Worm (Caenorhabditis elegans): ENCODE measurements around the gene nrx-1.

Gene nrx-1

DNA sequence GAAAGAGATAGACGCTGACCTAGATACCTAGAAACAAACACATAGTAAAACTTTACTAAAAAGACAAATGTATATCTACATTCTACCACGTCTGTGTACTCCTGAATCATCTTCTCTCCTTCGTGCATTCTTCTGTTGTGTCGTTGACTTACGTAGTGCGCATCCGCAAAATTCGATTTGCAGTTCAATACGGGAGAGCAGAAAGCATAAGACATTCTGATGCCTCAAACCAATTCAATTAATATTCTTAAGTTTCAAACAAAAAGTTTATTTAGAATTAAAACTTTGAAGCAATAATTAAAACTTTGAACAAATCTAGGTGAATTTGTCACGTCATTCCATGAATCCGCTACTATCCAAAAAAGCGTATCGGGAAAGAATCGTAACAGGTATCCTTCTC, 8.0 kb upstream of the nrx-1 start:
- TF ChIP-seq dsc-1 (tag; optimal IDR thresholded peaks at IDR 0.05) (no peak), unc-86 (tag; optimal IDR thresholded peaks at IDR 0.05) (no peak), lin-14 (GFP tag; optimal IDR thresholded peaks at IDR 0.05) (peak; percentile 15), fkh-10 (GFP tag; optimal IDR thresholded peaks at IDR 0.05) (peak; percentile 30), egl-13 (tag; optimal IDR thresholded peaks at IDR 0.05) (no peak), lir-3 (tag; optimal IDR thresholded peaks at IDR 0.05; ENCODE audit: poor library complexity) (no peak)

ce11 chrV:10818498-10818897, 6.3 kb upstream of the nrx-1 start:
- TF ChIP-seq swsn-7 (tag; optimal IDR thresholded peaks at IDR 0.05) (no peak), nhr-28 (tag; optimal IDR thresholded peaks at IDR 0.05) (no peak), lin-14 (GFP tag; optimal IDR thresholded peaks at IDR 0.05) (peak; percentile 52)

- TF ChIP-seq ces-1 (GFP tag; optimal IDR thresholded peaks at IDR 0.05) = no peak
- TF ChIP-seq fos-1 (tag; optimal IDR thresholded peaks at IDR 0.05) = no peak
- no peak for TF ChIP-seq skn-1 (tag; optimal IDR thresholded peaks at IDR 0.05)
- no peak for TF ChIP-seq dpl-1 (GFP tag; optimal IDR thresholded peaks at IDR 0.05)
These were observed 8.1 kb downstream of the nrx-1 start for ce11 chrV:10832862-10833261.

- TF ChIP-seq alr-1 (tag; optimal IDR thresholded peaks at IDR 0.05; ENCODE audit: borderline replicate concordance) (no peak), hlh-4 (tag; optimal IDR thresholded peaks at IDR 0.05) (no peak), sptf-1 (tag; optimal IDR thresholded peaks at IDR 0.05) (no peak), skn-1 (tag; optimal IDR thresholded peaks at IDR 0.05) (no peak), lin-14 (GFP tag; optimal IDR thresholded peaks at IDR 0.05) (peak; percentile 62), pax-3 (tag; optimal IDR thresholded peaks at IDR 0.05) (no peak), isw-1 (GFP tag; IDR thresholded peaks at IDR 0.05) (no peak), F16B12.6 (tag; optimal IDR thresholded peaks at IDR 0.05) (no peak), nhr-237 (tag; optimal IDR thresholded peaks at IDR 0.05) (no peak), fkh-4 (tag; optimal IDR thresholded peaks at IDR 0.05; ENCODE audit: borderline replicate concordance) (no peak), vab-15 (tag; optimal IDR thresholded peaks at IDR 0.05) (no peak), fkh-10 (GFP tag; optimal IDR thresholded peaks at IDR 0.05) (peak; percentile 15), mep-1 (tag; optimal IDR thresholded peaks at IDR 0.05) (peak; percentile 8)
These were observed 9.9 kb downstream of the nrx-1 start for ce11 chrV:10834682-10835219.

- TF ChIP-seq sptf-1 (tag; optimal IDR thresholded peaks at IDR 0.05) = no peak
- TF ChIP-seq nhr-71 (tag; optimal IDR thresholded peaks at IDR 0.05) = no peak
- peak; percentile 27 for TF ChIP-seq lin-14 (GFP tag; optimal IDR thresholded peaks at IDR 0.05)
These were observed 13.4 kb downstream of the nrx-1 start for ce11 chrV:10838204-10838603.

- no peak for TF ChIP-seq fos-1 (tag; optimal IDR thresholded peaks at IDR 0.05)
- peak; percentile 8 for TF ChIP-seq lin-14 (GFP tag; optimal IDR thresholded peaks at IDR 0.05)
- no peak for TF ChIP-seq sup-37 (GFP tag; optimal IDR thresholded peaks at IDR 0.05)
- no peak for TF ChIP-seq mdl-1 (tag; optimal IDR thresholded peaks at IDR 0.05)
- TF ChIP-seq dsc-1 (tag; optimal IDR thresholded peaks at IDR 0.05) = no peak
These were observed 14.6 kb downstream of the nrx-1 start for ce11 chrV:10839398-10839797.

ce11 chrV:10846893-10847292, 22.1 kb downstream of the nrx-1 start, which contains the start of gene C29A12.6:
Gene C29A12.6, plus strand, starts transcription at chrV:10847193.
- TF ChIP-seq rnt-1 (tag; optimal IDR thresholded peaks at IDR 0.05) = no peak
- TF ChIP-seq ceh-82 (tag; optimal IDR thresholded peaks at IDR 0.05) = no peak
- TF ChIP-seq ceh-90 (tag; optimal IDR thresholded peaks at IDR 0.05) = no peak
- no peak for TF ChIP-seq swsn-7 (tag; optimal IDR thresholded peaks at IDR 0.05)
- TF ChIP-seq C34B4.2 (tag; optimal IDR thresholded peaks at IDR 0.05) = no peak
- TF ChIP-seq xbp-1 (tag; optimal IDR thresholded peaks at IDR 0.05) = no peak
- TF ChIP-seq sox-4 (tag; optimal IDR thresholded peaks at IDR 0.05) = no peak
- no peak for TF ChIP-seq nhr-20 (tag; optimal IDR thresholded peaks at IDR 0.05)
- no peak for TF ChIP-seq elt-2 (tag; optimal IDR thresholded peaks at IDR 0.05)
- TF ChIP-seq snu-23 (GFP tag; optimal IDR thresholded peaks at IDR 0.05) = no peak
- TF ChIP-seq mep-1 (tag; optimal IDR thresholded peaks at IDR 0.05) = no peak
- no peak for TF ChIP-seq skn-1 (tag; optimal IDR thresholded peaks at IDR 0.05)
- no peak for TF ChIP-seq ztf-4 (tag; optimal IDR thresholded peaks at IDR 0.05)
- no peak for TF ChIP-seq unc-130 (tag; optimal IDR thresholded peaks at IDR 0.05)
- no peak for TF ChIP-seq egl-13 (tag; optimal IDR thresholded peaks at IDR 0.05)
- TF ChIP-seq sptf-1 (tag; optimal IDR thresholded peaks at IDR 0.05) = no peak
- TF ChIP-seq lin-14 (GFP tag; optimal IDR thresholded peaks at IDR 0.05) = no peak
- TF ChIP-seq mab-9 (GFP tag; IDR thresholded peaks at IDR 0.05) = no peak
- TF ChIP-seq tlp-1 (tag; optimal IDR thresholded peaks at IDR 0.05) = no peak
- TF ChIP-seq nhr-12 (tag; optimal IDR thresholded peaks at IDR 0.05) = no peak
